Worm (Caenorhabditis elegans) whole organism, late embryonic: ENCODE measurements around the gene C16C8.18.

Source experiments
- C38D4.7 ChIP-seq: fragments of 200-800 bp; sonication (Bioruptor generic); optimal IDR thresholded peaks from 2 replicates; lab custom pipeline; 2018; ENCODE audit warnings: mild to moderate bottlenecking, missing genetic modification characterization, moderate library complexity, missing compliant biosample characterization
- F13H6.1 ChIP-seq: sonication (generic microtip); optimal IDR thresholded peaks from 2 replicates; lab custom pipeline; 2016; ENCODE audit warnings: missing genetic modification characterization, missing compliant biosample characterization
- ahr-1 ChIP-seq: sonication (generic microtip); optimal IDR thresholded peaks from 2 replicates; lab custom pipeline; 2016; ENCODE audit warnings: missing genetic modification characterization, missing compliant biosample characterization
- ceh-14 ChIP-seq: sonication (generic microtip); optimal IDR thresholded peaks from 2 replicates; lab custom pipeline; 2016; ENCODE audit warnings: missing genotype, missing genetic modification characterization, missing compliant biosample characterization
- ceh-19 ChIP-seq: fragments of 200-800 bp; sonication (Bioruptor generic); optimal IDR thresholded peaks from 2 replicates; lab custom pipeline; 2018; ENCODE audit warnings: mild to moderate bottlenecking, missing genetic modification characterization, missing compliant biosample characterization
- ceh-2 ChIP-seq: sonication (generic microtip); optimal IDR thresholded peaks from 2 replicates; lab custom pipeline; 2016; ENCODE audit warnings: missing genotype, missing genetic modification characterization, missing compliant biosample characterization
- ceh-22 ChIP-seq: sonication (generic microtip); optimal IDR thresholded peaks from 2 replicates; lab custom pipeline; 2017; ENCODE audit warnings: missing biosample characterization, missing genetic modification characterization
- ceh-34 ChIP-seq: sonication (generic microtip); optimal IDR thresholded peaks from 2 replicates; lab custom pipeline; 2016; ENCODE audit warnings: mild to moderate bottlenecking, missing genetic modification characterization, missing compliant biosample characterization
- dmd-4 ChIP-seq: sonication (generic microtip); optimal IDR thresholded peaks from 2 replicates; lab custom pipeline; 2016; ENCODE audit warnings: borderline replicate concordance, missing genetic modification characterization, missing compliant biosample characterization
- dve-1 ChIP-seq: sonication (generic microtip); optimal IDR thresholded peaks from 2 replicates; lab custom pipeline; 2017; ENCODE audit warnings: antibody characterized with exemption, mild to moderate bottlenecking, missing genetic modification characterization, missing compliant biosample characterization
- elt-2 ChIP-seq: sonication (generic microtip); optimal IDR thresholded peaks from 2 replicates; lab custom pipeline; 2016; ENCODE audit warnings: missing genetic modification reagents, missing genetic modification characterization, missing compliant biosample characterization
- fax-1 ChIP-seq: sonication (generic microtip); optimal IDR thresholded peaks from 2 replicates; lab custom pipeline; 2016; ENCODE audit warnings: missing genotype, missing genetic modification characterization, missing compliant biosample characterization
- hlh-13 ChIP-seq: fragments of 200-800 bp; sonication (Bioruptor generic); optimal IDR thresholded peaks from 2 replicates; lab custom pipeline; 2018; ENCODE audit warnings: mild to moderate bottlenecking, missing genetic modification characterization, missing compliant biosample characterization
- lim-6 ChIP-seq: sonication (generic microtip); optimal IDR thresholded peaks from 2 replicates; lab custom pipeline; 2016; ENCODE audit warnings: missing genetic modification characterization, missing compliant biosample characterization
- madf-2 ChIP-seq: sonication (generic microtip); optimal IDR thresholded peaks from 2 replicates; lab custom pipeline; 2017; ENCODE audit warnings: missing genetic modification characterization, missing compliant biosample characterization
- nhr-232 ChIP-seq: sonication (generic microtip); optimal IDR thresholded peaks from 2 replicates; lab custom pipeline; 2016; ENCODE audit warnings: missing genetic modification characterization, missing compliant biosample characterization
- pat-9 ChIP-seq: fragments of 200-800 bp; sonication (Bioruptor generic); optimal IDR thresholded peaks from 2 replicates; lab custom pipeline; 2018; ENCODE audit warnings: mild to moderate bottlenecking, missing genetic modification characterization, moderate library complexity, missing compliant biosample characterization
- pha-2 ChIP-seq: sonication (generic microtip); optimal IDR thresholded peaks from 2 replicates; lab custom pipeline; 2017; ENCODE audit warnings: mild to moderate bottlenecking, missing genetic modification characterization, missing compliant biosample characterization
- tbx-7 ChIP-seq: sonication (generic microtip); optimal IDR thresholded peaks from 2 replicates; lab custom pipeline; 2016; ENCODE audit warnings: missing genotype, missing genetic modification characterization, missing compliant biosample characterization
- ztf-16 ChIP-seq: sonication (generic microtip); optimal IDR thresholded peaks from 2 replicates; lab custom pipeline; 2017; ENCODE audit warnings: missing genetic modification characterization, missing compliant biosample characterization

Gene C16C8.18

DNA sequence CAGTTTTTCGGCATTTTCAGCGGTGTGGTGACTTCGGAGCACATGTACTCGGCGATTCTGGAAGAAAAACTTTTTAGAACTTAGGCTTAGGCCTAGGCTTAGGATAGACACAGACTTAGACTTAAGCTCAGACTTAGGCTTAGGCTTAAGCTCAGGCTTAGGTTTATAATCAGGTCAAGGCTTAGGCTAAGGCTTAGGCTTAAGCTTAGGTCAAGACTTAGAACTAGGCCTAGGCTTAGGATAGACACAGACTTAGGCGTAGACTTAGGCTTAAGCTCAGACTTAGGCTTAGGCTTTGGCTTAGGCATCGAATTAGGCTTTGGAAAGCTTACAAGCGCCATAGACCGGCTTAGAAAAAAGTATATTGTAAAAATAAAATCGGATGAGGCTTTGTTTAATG is 47.0 kb downstream of the C16C8.18 start:
- no peak for TF ChIP-seq ceh-19 (GFP tag; lab: Kevin White, UChicago)
- peak; percentile 62 for TF ChIP-seq dve-1 (tag; lab: Kevin White, UChicago)
- TF ChIP-seq, all 69 proteins: peak for 1

DNA sequence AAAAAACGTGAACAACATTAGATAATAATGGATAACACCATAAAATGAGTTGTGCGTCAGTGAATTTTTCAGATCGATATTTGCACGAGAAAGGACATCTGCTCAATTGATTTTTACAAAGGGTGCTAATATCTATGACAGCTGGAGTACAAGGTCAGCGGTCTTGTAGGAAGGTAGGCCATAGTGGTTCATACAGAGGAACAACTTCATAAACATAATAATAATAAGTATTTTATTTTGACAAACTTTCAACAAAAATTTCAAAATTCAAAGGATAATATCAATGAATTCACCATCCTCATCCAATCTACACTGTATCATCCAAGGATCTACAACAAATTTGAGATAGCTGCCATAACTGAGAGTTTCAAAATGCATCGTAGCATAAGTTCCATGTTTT is 47.7 kb downstream of the C16C8.18 start, which contains the start of gene fbxb-104:
TSS of gene fbxb-104 (minus strand) at position 101 of the 400 bp plus-strand sequence.
- TF ChIP-seq nhr-232 (tag; lab: Kevin White, UChicago) = no peak
- TF ChIP-seq F13H6.1 (tag; lab: Kevin White, UChicago) = no peak
- no peak for TF ChIP-seq elt-2 (tag; lab: Kevin White, UChicago)
- TF ChIP-seq fax-1 = no peak
- TF ChIP-seq ceh-34 = no peak
- no peak for TF ChIP-seq tbx-7 (tag; lab: Kevin White, UChicago)
- no peak for TF ChIP-seq hlh-13
- TF ChIP-seq ceh-2 (tag; lab: Kevin White, UChicago) = no peak
- no peak for TF ChIP-seq dmd-4 (tag; lab: Kevin White, UChicago)
- TF ChIP-seq ceh-14 (tag; lab: Kevin White, UChicago) = no peak
- TF ChIP-seq pat-9 = no peak
- no peak for TF ChIP-seq pha-2 (tag; lab: Kevin White, UChicago)
- no peak for TF ChIP-seq dve-1 (tag; lab: Kevin White, UChicago)
- no peak for TF ChIP-seq ahr-1 (tag; lab: Kevin White, UChicago)
- TF ChIP-seq ztf-16 (tag; lab: Kevin White, UChicago) = no peak
- TF ChIP-seq madf-2 (tag; lab: Kevin White, UChicago) = no peak
- TF ChIP-seq ceh-19 (GFP tag; lab: Kevin White, UChicago) = no peak
- TF ChIP-seq ceh-22 (tag; lab: Kevin White, UChicago) = no peak
- TF ChIP-seq C38D4.7 = no peak
- no peak for TF ChIP-seq lim-6 (tag; lab: Kevin White, UChicago)
